4 worm cellular contexts compared by ENCODE assay signal in genomic region chrII:11547254-11547687, ce11.
A peak's percentile ranks its signal among the peaks of the same experiment; 100 is the strongest.
TF ChIP-seq lines count a peak whose summit lies in the region.

Gene F54D5.7, plus strand, starts transcription at chrII:11547517.

TF ChIP-seq in whole organism, L2 larva, 48 proteins besides CTCF, POLR2A, EP300 and RAD21 (continues in another document):
- TF ChIP-seq lin-11 (tag; optimal IDR thresholded peaks at IDR 0.05; lab: Kevin White, UChicago): no peak
- 0 out of 2 replicates have a peak, but pooled peaks have one; percentile 83 for TF ChIP-seq ztf-1 (GFP tag; conservative IDR thresholded peaks at IDR 0.05; lab: Robert Waterston, UW)
- no peak for TF ChIP-seq egl-27 (tag; optimal IDR thresholded peaks at IDR 0.05; lab: Kevin White, UChicago)
- no peak for TF ChIP-seq unc-55 (GFP tag; optimal IDR thresholded peaks at IDR 0.05; lab: Kevin White, UChicago)
- TF ChIP-seq gmeb-1 (tag; optimal IDR thresholded peaks at IDR 0.05; lab: Kevin White, UChicago): peak; percentile 35
- TF ChIP-seq peb-1 (tag; optimal IDR thresholded peaks at IDR 0.05; lab: Kevin White, UChicago): no peak
- TF ChIP-seq blmp-1 (tag; optimal IDR thresholded peaks at IDR 0.05; lab: Kevin White, UChicago; ENCODE audit: insufficient read depth): peak; percentile 34
- TF ChIP-seq skn-1 (tag; optimal IDR thresholded peaks at IDR 0.05; lab: Kevin White, UChicago): no peak
- no peak for TF ChIP-seq ztf-11 (tag; optimal IDR thresholded peaks at IDR 0.05; lab: Kevin White, UChicago)
- peak; percentile 50 for TF ChIP-seq lin-13 (GFP tag; optimal IDR thresholded peaks at IDR 0.05; lab: Kevin White, UChicago)
- TF ChIP-seq ZK546.5 (tag; optimal IDR thresholded peaks at IDR 0.05; lab: Kevin White, UChicago): no peak
- TF ChIP-seq zag-1 (tag; optimal IDR thresholded peaks at IDR 0.05; lab: Kevin White, UChicago): no peak
- no peak for TF ChIP-seq alr-1 (tag; optimal IDR thresholded peaks at IDR 0.05; lab: Kevin White, UChicago)
- TF ChIP-seq ceh-82 (tag; optimal IDR thresholded peaks at IDR 0.05; lab: Kevin White, UChicago): no peak
- peak; percentile 3 for TF ChIP-seq ceh-16 (tag; optimal IDR thresholded peaks at IDR 0.05; lab: Kevin White, UChicago)
- peak; percentile 99 for TF ChIP-seq ama-1 (optimal IDR thresholded peaks at IDR 0.05; lab: Kevin White, UChicago)
- no peak for TF ChIP-seq nhr-12 (tag; optimal IDR thresholded peaks at IDR 0.05; lab: Kevin White, UChicago)
- peak; percentile 61 for TF ChIP-seq nhr-21 (tag; optimal IDR thresholded peaks at IDR 0.05; lab: Kevin White, UChicago)
- no peak for TF ChIP-seq nhr-11 (tag; optimal IDR thresholded peaks at IDR 0.05; lab: Kevin White, UChicago)
- TF ChIP-seq nhr-129 (tag; optimal IDR thresholded peaks at IDR 0.05; lab: Kevin White, UChicago): peak; percentile 83
- peak; percentile 20 for TF ChIP-seq unc-62 (GFP tag; optimal IDR thresholded peaks at IDR 0.05; lab: Kevin White, UChicago)
- TF ChIP-seq mdl-1 (tag; optimal IDR thresholded peaks at IDR 0.05; lab: Kevin White, UChicago): peak in 1 of 2 experiments; percentile 64
- TF ChIP-seq C34F6.9 (tag; optimal IDR thresholded peaks at IDR 0.05; lab: Kevin White, UChicago): peak; percentile 61

TF ChIP-seq in whole organism, L4 larva, 104 proteins besides CTCF, POLR2A, EP300 and RAD21 (continues in another document):
- TF ChIP-seq mep-1 (tag; optimal IDR thresholded peaks at IDR 0.05; lab: Kevin White, UChicago) (peak; percentile 77), dmd-8 (GFP tag; IDR thresholded peaks at IDR 0.05; lab: Robert Waterston, UW) (peak; percentile 54; the same call in 1 of the 2 replicates), hif-1 (tag; optimal IDR thresholded peaks at IDR 0.05; lab: Kevin White, UChicago) (no peak), spr-1 (tag; optimal IDR thresholded peaks at IDR 0.05; lab: Kevin White, UChicago) (peak; percentile 55), aly-2 (tag; optimal IDR thresholded peaks at IDR 0.05; lab: Kevin White, UChicago) (peak; percentile 85), snpc-1.2 (GFP tag; IDR thresholded peaks at IDR 0.05; lab: Robert Waterston, UW) (peak; percentile 81), lin-15B (tag; optimal IDR thresholded peaks at IDR 0.05; lab: Kevin White, UChicago) (no peak), lin-39 (tag; optimal IDR thresholded peaks at IDR 0.05; lab: Kevin White, UChicago) (no peak), fkh-10 (GFP tag; optimal IDR thresholded peaks at IDR 0.05; lab: Kevin White, UChicago) (no peak), ceh-62 (tag; optimal IDR thresholded peaks at IDR 0.05; lab: Kevin White, UChicago) (no peak), sdz-12 (GFP tag; optimal IDR thresholded peaks at IDR 0.05; lab: Kevin White, UChicago) (no peak), T26A8.4 (GFP tag; IDR thresholded peaks at IDR 0.05; lab: Robert Waterston, UW) (peak; percentile 82), ama-1 (optimal IDR thresholded peaks at IDR 0.05; lab: Kevin White, UChicago) (peak; percentile 76), spr-3 (GFP tag; optimal IDR thresholded peaks at IDR 0.05; lab: Kevin White, UChicago) (peak; percentile 56), jun-1 (tag; optimal IDR thresholded peaks at IDR 0.05; lab: Kevin White, UChicago) (no peak), gei-8 (GFP tag; optimal IDR thresholded peaks at IDR 0.05; lab: Kevin White, UChicago) (peak; percentile 12), dve-1 (tag; optimal IDR thresholded peaks at IDR 0.05; lab: Kevin White, UChicago; ENCODE audit: insufficient read depth) (peak; percentile 77), madf-9 (GFP tag; conservative IDR thresholded peaks at IDR 0.05; lab: Robert Waterston, UW) (peak; percentile 36; the same call in 1 of the 2 replicates), pha-4 (GFP tag; IDR thresholded peaks at IDR 0.05; lab: Robert Waterston, UW) (peak; percentile 66; the same call in 1 of the 2 replicates), pha-4 (tag; optimal IDR thresholded peaks at IDR 0.05; lab: Kevin White, UChicago) (no peak), dmd-6 (GFP tag; IDR thresholded peaks at IDR 0.05; lab: Robert Waterston, UW) (peak; percentile 55), ceh-44 (GFP tag; IDR thresholded peaks at IDR 0.05; lab: Robert Waterston, UW) (0 out of 2 replicates have a peak, but pooled peaks have one; percentile 19), daf-12 (tag; optimal IDR thresholded peaks at IDR 0.05; lab: Kevin White, UChicago) (no peak)

TF ChIP-seq in whole organism, late embryonic, 69 proteins besides CTCF, POLR2A, EP300 and RAD21:
- TF ChIP-seq ceh-2 (tag; optimal IDR thresholded peaks at IDR 0.05; lab: Kevin White, UChicago) (no peak), ceh-30 (tag; optimal IDR thresholded peaks at IDR 0.05; lab: Kevin White, UChicago) (peak; percentile 17), C38D4.7 (GFP tag; optimal IDR thresholded peaks at IDR 0.05; lab: Kevin White, UChicago) (no peak), ceh-6 (GFP tag; optimal IDR thresholded peaks at IDR 0.05; lab: Kevin White, UChicago) (peak; percentile 29), rnt-1 (tag; optimal IDR thresholded peaks at IDR 0.05; lab: Kevin White, UChicago) (peak; percentile 28), pag-3 (tag; optimal IDR thresholded peaks at IDR 0.05; lab: Kevin White, UChicago; ENCODE audit: borderline replicate concordance) (no peak), ets-4 (tag; optimal IDR thresholded peaks at IDR 0.05; lab: Kevin White, UChicago) (no peak), hlh-6 (tag; optimal IDR thresholded peaks at IDR 0.05; lab: Kevin White, UChicago) (no peak), ceh-31 (tag; optimal IDR thresholded peaks at IDR 0.05; lab: Kevin White, UChicago) (no peak), pros-1 (tag; optimal IDR thresholded peaks at IDR 0.05; lab: Kevin White, UChicago) (no peak), elt-2 (tag; optimal IDR thresholded peaks at IDR 0.05; lab: Kevin White, UChicago) (peak; percentile 30), ama-1 (optimal IDR thresholded peaks at IDR 0.05; lab: Kevin White, UChicago) (peak; percentile 79), pha-4 (tag; optimal IDR thresholded peaks at IDR 0.05; lab: Kevin White, UChicago) (no peak), lin-11 (tag; optimal IDR thresholded peaks at IDR 0.05; lab: Kevin White, UChicago) (no peak)

TF ChIP-seq in whole organism, mixed stage, embryonic, 35 proteins besides CTCF, POLR2A, EP300 and RAD21:
- TF ChIP-seq unc-39 (tag; optimal IDR thresholded peaks at IDR 0.05; lab: Kevin White, UChicago) (no peak), nhr-12 (tag; optimal IDR thresholded peaks at IDR 0.05; lab: Kevin White, UChicago) (peak; percentile 3), snpc-4 (tag; optimal IDR thresholded peaks at IDR 0.05; lab: Kevin White, UChicago) (no peak), sem-2 (GFP tag; optimal IDR thresholded peaks at IDR 0.05; lab: Kevin White, UChicago) (no peak), ceh-83 (GFP tag; optimal IDR thresholded peaks at IDR 0.05; lab: Kevin White, UChicago) (no peak), lin-13 (tag; optimal IDR thresholded peaks at IDR 0.05; lab: Kevin White, UChicago) (no peak), ceh-39 (tag; optimal IDR thresholded peaks at IDR 0.05; lab: Kevin White, UChicago) (no peak), cnd-1 (tag; optimal IDR thresholded peaks at IDR 0.05; lab: Kevin White, UChicago) (no peak), lin-32 (GFP tag; optimal IDR thresholded peaks at IDR 0.05; lab: Kevin White, UChicago) (no peak), elt-1 (tag; optimal IDR thresholded peaks at IDR 0.05; lab: Kevin White, UChicago; ENCODE audit: borderline replicate concordance, insufficient read depth) (peak; percentile 8), elt-3 (tag; optimal IDR thresholded peaks at IDR 0.05; lab: Kevin White, UChicago) (no peak), ces-1 (GFP tag; optimal IDR thresholded peaks at IDR 0.05; lab: Kevin White, UChicago) (peak; percentile 5), mls-2 (tag; optimal IDR thresholded peaks at IDR 0.05; lab: Kevin White, UChicago) (no peak), unc-120 (tag; optimal IDR thresholded peaks at IDR 0.05; lab: Kevin White, UChicago; ENCODE audit: poor library complexity, severe bottlenecking) (peak; percentile 38), M03D4.4 (tag; optimal IDR thresholded peaks at IDR 0.05; lab: Kevin White, UChicago) (peak; percentile 9), ceh-43 (GFP tag; optimal IDR thresholded peaks at IDR 0.05; lab: Kevin White, UChicago) (peak; percentile 51), flh-1 (GFP tag; optimal IDR thresholded peaks at IDR 0.05; lab: Kevin White, UChicago) (peak; percentile 11), mep-1 (tag; optimal IDR thresholded peaks at IDR 0.05; lab: Kevin White, UChicago) (no peak), sptf-1 (tag; optimal IDR thresholded peaks at IDR 0.05; lab: Kevin White, UChicago) (no peak), blmp-1 (tag; optimal IDR thresholded peaks at IDR 0.05; lab: Kevin White, UChicago) (no peak), hlh-1 (tag; optimal IDR thresholded peaks at IDR 0.05; lab: Kevin White, UChicago) (peak; percentile 4), pha-4 (tag; optimal IDR thresholded peaks at IDR 0.05; lab: Kevin White, UChicago) (no peak), ham-2 (GFP tag; optimal IDR thresholded peaks at IDR 0.05; lab: Kevin White, UChicago) (no peak), mab-5 (tag; optimal IDR thresholded peaks at IDR 0.05; lab: Kevin White, UChicago) (no peak), nhr-76 (tag; optimal IDR thresholded peaks at IDR 0.05; lab: Kevin White, UChicago) (no peak), zip-8 (tag; optimal IDR thresholded peaks at IDR 0.05; lab: Kevin White, UChicago) (no peak), unc-62 (GFP tag; optimal IDR thresholded peaks at IDR 0.05; lab: Kevin White, UChicago) (no peak), ztf-11 (tag; optimal IDR thresholded peaks at IDR 0.05; lab: Kevin White, UChicago) (no peak), nhr-237 (tag; optimal IDR thresholded peaks at IDR 0.05; lab: Kevin White, UChicago) (no peak), bed-3 (GFP tag; optimal IDR thresholded peaks at IDR 0.05; lab: Kevin White, UChicago) (no peak)
